Fruit fly (Drosophila melanogaster): ENCODE measurements around the gene CG9717.

CG9717 gene

DNA sequence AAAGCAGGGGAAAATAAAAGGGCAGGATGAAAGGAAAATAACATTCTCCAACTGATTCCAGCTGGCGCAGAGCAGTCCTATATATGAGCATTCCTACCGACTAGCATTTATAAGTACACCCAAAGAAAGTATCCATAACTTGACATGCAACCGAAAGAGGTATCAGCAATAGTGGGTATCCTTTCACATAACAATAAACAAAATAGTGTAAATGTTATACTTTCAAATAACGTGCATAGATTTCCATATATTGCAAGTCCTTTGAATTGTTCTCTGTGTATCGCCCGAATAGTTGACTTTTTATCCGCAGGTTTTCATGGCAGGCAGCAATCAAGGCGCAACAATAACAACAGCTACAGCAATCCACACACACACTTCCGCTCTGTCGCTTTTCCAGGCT is 37.1 kb downstream of the CG9717 start:
- TF ChIP-seq Jra (GFP tag; optimal IDR thresholded peaks at IDR 0.05) (no peak), dl (GFP tag; optimal IDR thresholded peaks at IDR 0.05; ENCODE audit: insufficient read depth in 1 of 2, partially characterized antibody in 2 of 2) (no peak), Dfd (GFP tag; optimal IDR thresholded peaks at IDR 0.05) (no peak), Dif (GFP tag; optimal IDR thresholded peaks at IDR 0.05; ENCODE audit: partially characterized antibody) (no peak), Hr83 (GFP tag; optimal IDR thresholded peaks at IDR 0.05; ENCODE audit: poor library complexity, severe bottlenecking) (no peak), Sp1 (GFP tag; optimal IDR thresholded peaks at IDR 0.05) (no peak), GATAd (GFP tag; optimal IDR thresholded peaks at IDR 0.05) (no peak), Hr78 (GFP tag; optimal IDR thresholded peaks at IDR 0.05) (no peak)

DNA sequence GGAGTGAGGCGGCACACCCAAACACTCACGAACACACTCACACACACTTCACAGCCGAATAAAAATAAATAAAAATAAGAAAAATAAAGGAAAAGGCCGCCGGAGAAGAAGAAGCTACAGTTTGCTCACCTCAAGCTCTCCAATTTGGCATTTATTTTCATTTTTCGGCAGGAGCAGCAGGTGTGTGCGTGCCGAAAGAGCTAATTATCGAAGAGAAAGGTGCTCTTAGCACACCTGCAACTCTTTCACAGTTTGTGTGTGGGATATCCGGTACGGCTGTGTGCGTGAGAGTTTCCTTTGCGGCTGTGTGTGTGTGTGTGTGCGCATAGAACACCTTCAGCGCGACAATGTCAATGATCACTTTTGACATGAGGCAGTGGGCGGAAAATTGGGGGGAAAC is 42.1 kb downstream of the CG9717 start:
- no peak for TF ChIP-seq Hnf4 (GFP tag; optimal IDR thresholded peaks at IDR 0.05)

DNA sequence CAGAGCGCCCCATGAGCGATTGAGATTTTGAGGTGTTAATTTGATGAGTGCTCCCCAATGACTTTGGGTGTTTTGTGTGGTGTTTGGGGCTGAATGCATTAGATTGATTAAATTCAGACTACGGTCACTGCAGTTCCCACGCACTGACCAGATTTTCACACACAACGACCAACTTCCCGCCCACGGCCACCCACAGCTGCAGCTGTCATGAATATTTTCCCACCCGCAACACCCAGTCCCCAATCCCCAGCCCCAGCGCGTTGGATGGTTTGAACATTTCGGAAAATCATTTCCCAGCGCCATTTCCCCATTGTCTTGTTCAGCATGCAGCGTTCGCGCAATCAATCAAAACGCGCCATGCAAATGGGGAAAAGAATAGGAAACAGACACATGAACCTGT is 45.6 kb downstream of the CG9717 start:
- TF ChIP-seq Rel (GFP tag; optimal IDR thresholded peaks at IDR 0.05) (no peak), Rel (tag; optimal IDR thresholded peaks at IDR 0.05) (no peak), br (GFP tag; optimal IDR thresholded peaks at IDR 0.05) (no peak), N (GFP tag; optimal IDR thresholded peaks at IDR 0.05) (no peak), Myc (optimal IDR thresholded peaks at IDR 0.05) (no peak), CG9705 (GFP tag; optimal IDR thresholded peaks at IDR 0.05) (no peak), dl (GFP tag; optimal IDR thresholded peaks at IDR 0.05; ENCODE audit: insufficient read depth in 1 of 2, partially characterized antibody in 2 of 2) (no peak), Dif (GFP tag; optimal IDR thresholded peaks at IDR 0.05; ENCODE audit: partially characterized antibody) (no peak), foxo (GFP tag; optimal IDR thresholded peaks at IDR 0.05) (no peak), tai (GFP tag; optimal IDR thresholded peaks at IDR 0.05) (no peak), CrebA (GFP tag; optimal IDR thresholded peaks at IDR 0.05; ENCODE audit: borderline replicate concordance) (no peak), Jra (GFP tag; optimal IDR thresholded peaks at IDR 0.05) (no peak), GATAd (GFP tag; optimal IDR thresholded peaks at IDR 0.05) (no peak), rgr (GFP tag; optimal IDR thresholded peaks at IDR 0.05) (no peak), pan (optimal IDR thresholded peaks at IDR 0.05) (no peak), ey (GFP tag; optimal IDR thresholded peaks at IDR 0.05) (no peak), usp (GFP tag; optimal IDR thresholded peaks at IDR 0.05) (no peak), Hr83 (GFP tag; optimal IDR thresholded peaks at IDR 0.05; ENCODE audit: poor library complexity, severe bottlenecking) (no peak), dsf (GFP tag; optimal IDR thresholded peaks at IDR 0.05; ENCODE audit: borderline replicate concordance) (no peak), Abd-B (GFP tag; optimal IDR thresholded peaks at IDR 0.05) (no peak), jim (GFP tag; optimal IDR thresholded peaks at IDR 0.05) (no peak)

DNA sequence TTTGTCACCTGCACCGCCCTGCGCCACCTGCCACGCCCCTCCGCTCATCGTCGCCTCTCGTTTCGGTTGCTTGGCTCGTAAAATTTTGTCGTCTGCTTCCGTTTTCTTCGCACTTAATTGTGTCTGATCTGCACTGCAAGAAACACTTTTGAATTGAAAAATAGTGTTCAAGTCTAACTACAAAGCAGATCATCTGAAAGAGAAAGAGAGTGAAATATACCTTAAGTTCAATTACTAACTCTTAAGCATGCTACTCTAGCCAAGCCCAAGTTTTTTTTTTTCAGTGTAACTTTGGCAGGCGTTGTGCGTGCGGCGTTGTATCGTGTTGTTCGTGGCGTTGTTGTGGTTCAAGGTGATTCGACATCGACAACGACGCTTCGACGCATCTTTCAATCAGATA is 46.9 kb downstream of the CG9717 start:
- TF ChIP-seq Hnf4 (GFP tag; optimal IDR thresholded peaks at IDR 0.05) (peak; percentile 40), OdsH (GFP tag; optimal IDR thresholded peaks at IDR 0.05) (peak; percentile 19), Myc (optimal IDR thresholded peaks at IDR 0.05) (no peak), woc (GFP tag; optimal IDR thresholded peaks at IDR 0.05) (no peak), GATAd (GFP tag; optimal IDR thresholded peaks at IDR 0.05) (no peak), N (GFP tag; optimal IDR thresholded peaks at IDR 0.05) (no peak), Hr83 (GFP tag; optimal IDR thresholded peaks at IDR 0.05; ENCODE audit: poor library complexity, severe bottlenecking) (no peak), Abd-B (GFP tag; optimal IDR thresholded peaks at IDR 0.05) (no peak), Mio (GFP tag; optimal IDR thresholded peaks at IDR 0.05) (no peak), dmrt93B (GFP tag; optimal IDR thresholded peaks at IDR 0.05) (peak; percentile 23), usp (GFP tag; optimal IDR thresholded peaks at IDR 0.05) (no peak), ey (GFP tag; optimal IDR thresholded peaks at IDR 0.05) (peak; percentile 61), HLH106 (tag; optimal IDR thresholded peaks at IDR 0.05) (peak; percentile 53), tai (GFP tag; optimal IDR thresholded peaks at IDR 0.05) (no peak), jim (GFP tag; optimal IDR thresholded peaks at IDR 0.05) (no peak), psq (GFP tag; optimal IDR thresholded peaks at IDR 0.05) (peak; percentile 1), fru (GFP tag; optimal IDR thresholded peaks at IDR 0.05) (peak; percentile 34), CrebA (GFP tag; optimal IDR thresholded peaks at IDR 0.05; ENCODE audit: borderline replicate concordance) (no peak), CG9705 (GFP tag; optimal IDR thresholded peaks at IDR 0.05) (peak; percentile 47), Jra (GFP tag; optimal IDR thresholded peaks at IDR 0.05) (no peak), foxo (GFP tag; optimal IDR thresholded peaks at IDR 0.05) (peak in 1 of 2 experiments; percentile 51), Sp1 (GFP tag; optimal IDR thresholded peaks at IDR 0.05) (peak; percentile 12), brk (GFP tag; optimal IDR thresholded peaks at IDR 0.05) (no peak), Vsx2 (GFP tag; optimal IDR thresholded peaks at IDR 0.05; ENCODE audit: partially characterized antibody) (no peak), rgr (GFP tag; optimal IDR thresholded peaks at IDR 0.05) (peak; percentile 60), sv (GFP tag; optimal IDR thresholded peaks at IDR 0.05) (peak; percentile 80), sage (GFP tag; optimal IDR thresholded peaks at IDR 0.05) (no peak), dl (GFP tag; optimal IDR thresholded peaks at IDR 0.05; ENCODE audit: insufficient read depth in 1 of 2, partially characterized antibody in 2 of 2) (no peak), pan (optimal IDR thresholded peaks at IDR 0.05) (no peak), Hr78 (GFP tag; optimal IDR thresholded peaks at IDR 0.05) (no peak), Dif (GFP tag; optimal IDR thresholded peaks at IDR 0.05; ENCODE audit: partially characterized antibody) (no peak), h (GFP tag; optimal IDR thresholded peaks at IDR 0.05) (peak; percentile 62), dsf (GFP tag; optimal IDR thresholded peaks at IDR 0.05; ENCODE audit: borderline replicate concordance) (no peak), CG32264 (GFP tag; optimal IDR thresholded peaks at IDR 0.05) (no peak), br (GFP tag; optimal IDR thresholded peaks at IDR 0.05) (peak; percentile 54), lola (GFP tag; optimal IDR thresholded peaks at IDR 0.05) (no peak), Dfd (GFP tag; optimal IDR thresholded peaks at IDR 0.05) (no peak), Rel (GFP tag; optimal IDR thresholded peaks at IDR 0.05) (no peak), Rel (tag; optimal IDR thresholded peaks at IDR 0.05) (no peak)

Measured in whole organism, wandering third instar larva.